Fruit fly (Drosophila melanogaster) whole organism, embryonic: Measurements from ENCODE around the gene CG33703.

ENCODE experiments used
- chm ChIP-seq: fragments of 200-800 bp; sonication (Bioruptor generic); IDR thresholded peaks from 2 replicates; pipeline ENCODE4 v1.3.6; 2022; ENCODE audit warnings: missing biosample characterization, missing genetic modification characterization
- fd3F ChIP-seq: fragments of 200-800 bp; sonication (Bioruptor generic); optimal IDR thresholded peaks from 2 replicates; lab custom pipeline; 2018; ENCODE audit warnings: missing biosample characterization, mild to moderate bottlenecking, missing genetic modification characterization, moderate library complexity
- gce ChIP-seq: fragments of 200-800 bp; sonication (Bioruptor generic); IDR thresholded peaks from 3 replicates; pipeline ENCODE4 v1.3.6; 2022; ENCODE audit warnings: missing biosample characterization, missing genetic modification characterization

DNA sequence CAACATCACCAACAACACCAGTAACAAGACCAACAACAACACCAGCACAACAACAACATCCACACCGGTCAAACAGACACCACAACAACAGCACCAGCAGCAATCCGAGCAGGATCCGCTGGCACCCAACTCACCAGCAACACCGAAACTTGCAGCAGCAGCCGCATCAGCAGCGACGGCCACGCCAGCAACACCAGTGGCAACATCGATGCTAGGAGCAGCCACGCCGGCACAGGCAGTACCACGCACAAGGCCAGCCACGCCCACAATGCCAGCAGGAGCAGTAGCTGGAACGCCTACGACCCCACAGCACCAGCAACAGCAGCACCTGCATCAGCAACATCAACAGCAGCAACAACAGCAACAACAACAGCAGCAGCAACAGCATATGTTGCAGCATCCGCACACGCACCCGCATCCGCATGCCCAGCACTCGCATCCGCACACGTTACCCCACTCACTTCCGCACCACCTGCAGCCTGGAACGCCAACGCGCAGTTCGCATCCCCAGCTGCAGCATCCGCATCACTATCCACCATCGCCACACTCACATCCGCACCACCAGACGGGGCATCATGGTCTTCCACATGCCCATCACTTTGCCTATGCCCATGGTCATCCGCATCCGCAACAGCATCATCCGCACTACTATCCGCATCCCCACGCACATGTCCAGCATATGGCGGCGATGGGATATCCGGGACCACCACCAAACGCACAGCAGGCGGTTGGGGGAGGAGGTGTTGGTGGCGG is 41.1 kb downstream of the CG33703 start:
- TF ChIP-seq gce (GFP tag; lab: Robert Waterston, UW) (no peak), fd3F (GFP tag; lab: Kevin White, UChicago) (no peak), chm (GFP tag; lab: Robert Waterston, UW) (no peak)
